Worm (Caenorhabditis elegans): Measurements from ENCODE around the gene fbxb-103.

fbxb-103 gene

ce11 chrII:3930478-3931182 lies 23.7 kb downstream of the fbxb-103 start:
- TF ChIP-seq elt-3 (tag; optimal IDR thresholded peaks at IDR 0.05) (peak in 1 of 6 experiments; percentile 80), nhr-12 (tag; optimal IDR thresholded peaks at IDR 0.05) (no peak), efl-1 (optimal IDR thresholded peaks at IDR 0.05) (peak; percentile 49 to 63), efl-1 (GFP tag; optimal IDR thresholded peaks at IDR 0.05 in 1 of 2) (peak; percentile 66 to 93), dpl-1 (GFP tag; optimal IDR thresholded peaks at IDR 0.05) (peak; percentile 39 to 70 (median 65)), unc-98 (GFP tag; IDR thresholded peaks at IDR 0.05) (no peak), skn-1 (tag; optimal IDR thresholded peaks at IDR 0.05) (peak; percentile 48), lin-35 (GFP tag; optimal IDR thresholded peaks at IDR 0.05) (peak; percentile 38 to 74), nhr-47 (tag; optimal IDR thresholded peaks at IDR 0.05) (no peak), lin-13 (GFP tag; optimal IDR thresholded peaks at IDR 0.05) (peak; percentile 5), fkh-8 (tag; optimal IDR thresholded peaks at IDR 0.05) (peak; percentile 2), blmp-1 (tag; optimal IDR thresholded peaks at IDR 0.05) (peak; percentile 91), vab-15 (tag; optimal IDR thresholded peaks at IDR 0.05) (no peak), nhr-90 (tag; optimal IDR thresholded peaks at IDR 0.05; ENCODE audit: poor library complexity) (peak; percentile 30), mep-1 (tag; optimal IDR thresholded peaks at IDR 0.05) (peak; percentile 21), unc-130 (tag; optimal IDR thresholded peaks at IDR 0.05) (no peak), swsn-7 (tag; optimal IDR thresholded peaks at IDR 0.05) (peak; percentile 45), snu-23 (GFP tag; optimal IDR thresholded peaks at IDR 0.05) (peak; percentile 59), grh-1 (GFP tag; IDR thresholded peaks at IDR 0.05) (no peak), mef-2 (tag; optimal IDR thresholded peaks at IDR 0.05) (no peak), xbp-1 (tag; optimal IDR thresholded peaks at IDR 0.05) (peak; percentile 15), tbx-2 (tag; optimal IDR thresholded peaks at IDR 0.05) (peak; percentile 15), nhr-84 (tag; optimal IDR thresholded peaks at IDR 0.05) (no peak), C16A3.4 (tag; optimal IDR thresholded peaks at IDR 0.05) (peak; percentile 27), nhr-237 (tag; optimal IDR thresholded peaks at IDR 0.05) (no peak), ceh-82 (tag; optimal IDR thresholded peaks at IDR 0.05) (peak in 1 of 3 experiments; percentile 48), nhr-71 (tag; optimal IDR thresholded peaks at IDR 0.05) (peak; percentile 73), hlh-17 (GFP tag; optimal IDR thresholded peaks at IDR 0.05; ENCODE audit: borderline replicate concordance) (no peak), zag-1 (tag; optimal IDR thresholded peaks at IDR 0.05) (no peak), dsc-1 (tag; optimal IDR thresholded peaks at IDR 0.05) (no peak), nhr-20 (tag; optimal IDR thresholded peaks at IDR 0.05) (peak; percentile 65), efl-3 (GFP tag; optimal IDR thresholded peaks at IDR 0.05) (no peak), mdl-1 (tag; optimal IDR thresholded peaks at IDR 0.05) (peak in 1 of 2 experiments; percentile 62), nhr-85 (tag) (peak; percentile 67), lin-14 (GFP tag; optimal IDR thresholded peaks at IDR 0.05) (peak; percentile 83), lsy-2 (tag; optimal IDR thresholded peaks at IDR 0.05) (peak; percentile 53 to 54), nhr-19 (GFP tag; conservative IDR thresholded peaks at IDR 0.05) (0 out of 2 replicates have a peak, but pooled peaks have one; percentile 4)

ce11 chrII:3931230-3931629 lies 24.3 kb downstream of the fbxb-103 start:
- TF ChIP-seq vab-15 (tag; optimal IDR thresholded peaks at IDR 0.05): no peak
- no peak for TF ChIP-seq tlp-1 (tag; optimal IDR thresholded peaks at IDR 0.05)
- no peak for TF ChIP-seq nhr-20 (tag; optimal IDR thresholded peaks at IDR 0.05)
- TF ChIP-seq mab-9 (GFP tag; IDR thresholded peaks at IDR 0.05): no peak
- no peak for TF ChIP-seq unc-86 (tag; optimal IDR thresholded peaks at IDR 0.05)
- TF ChIP-seq pax-3 (tag; optimal IDR thresholded peaks at IDR 0.05): no peak
- TF ChIP-seq lin-13 (GFP tag; optimal IDR thresholded peaks at IDR 0.05): no peak
- TF ChIP-seq hlh-4 (tag; optimal IDR thresholded peaks at IDR 0.05): no peak
- TF ChIP-seq rnt-1 (tag; optimal IDR thresholded peaks at IDR 0.05): no peak
- TF ChIP-seq nhr-76 (tag; optimal IDR thresholded peaks at IDR 0.05): no peak
- TF ChIP-seq irx-1 (tag; optimal IDR thresholded peaks at IDR 0.05): no peak
- TF ChIP-seq unc-62 (GFP tag; optimal IDR thresholded peaks at IDR 0.05): no peak
- TF ChIP-seq dsc-1 (tag; optimal IDR thresholded peaks at IDR 0.05): no peak
- no peak for TF ChIP-seq egl-13 (tag; optimal IDR thresholded peaks at IDR 0.05)
- no peak for TF ChIP-seq ztf-4 (tag; optimal IDR thresholded peaks at IDR 0.05)

Measured in whole organism, L1 larva.